Worm (Caenorhabditis elegans) whole organism, young adult: ENCODE measurements around the gene K09G1.2.

Experiments
- C06A6.2 ChIP-seq: fragments of 200-800 bp; sonication (Bioruptor generic); conservative IDR thresholded peaks from 2 replicates; pipeline ENCODE4 v1.3.6; 2022; ENCODE audit warnings: missing genetic modification characterization, missing compliant biosample characterization
- F22D6.2 ChIP-seq: sonication (generic microtip); optimal IDR thresholded peaks from 2 replicates; lab custom pipeline; 2016; ENCODE audit warnings: mild to moderate bottlenecking, missing genetic modification characterization, missing compliant biosample characterization
- K11D2.4 ChIP-seq: fragments of 200-800 bp; sonication (Bioruptor generic); IDR thresholded peaks from 2 replicates; pipeline ENCODE4 v1.3.6; 2022; ENCODE audit warnings: missing genetic modification reagents, missing genetic modification characterization, missing compliant biosample characterization
- K12H6.12 ChIP-seq: fragments of 200-800 bp; sonication (Bioruptor generic); optimal IDR thresholded peaks from 2 replicates; lab custom pipeline; 2018; ENCODE audit warnings: mild to moderate bottlenecking, missing genetic modification characterization, missing compliant biosample characterization
- T07F8.4 ChIP-seq: sonication (generic microtip); optimal IDR thresholded peaks from 2 replicates; lab custom pipeline; 2016; ENCODE audit warnings: mild to moderate bottlenecking, missing genetic modification characterization, moderate library complexity, missing compliant biosample characterization
- Y79H2A.3 ChIP-seq: fragments of 200-800 bp; sonication (Bioruptor generic); conservative IDR thresholded peaks from 2 replicates; pipeline ENCODE4 v1.3.6; 2022; ENCODE audit warnings: missing genetic modification reagents, missing genetic modification characterization, missing compliant biosample characterization
- Y95B8A.8 ChIP-seq: fragments of 200-800 bp; sonication (Bioruptor generic); IDR thresholded peaks from 2 replicates; pipeline ENCODE4 v1.3.6; 2022; ENCODE audit warnings: missing genetic modification reagents, missing genetic modification characterization, missing compliant biosample characterization
- ama-1 ChIP-seq, 3 experiments: fragments of 150-350 bp in 1 of 3; sonication (generic microtip) in 2 of 3; optimal IDR thresholded peaks; 2 replicates each; lab custom pipeline; 2014 to 2018; ENCODE audit warnings: missing biosample characterization in 2 of 3, missing genetic modification characterization in 2 of 3, missing genetic modification reagents in 2 of 3
- aptf-3 ChIP-seq: fragments of 200-800 bp; sonication (Bioruptor generic); IDR thresholded peaks from 2 replicates; pipeline ENCODE4 v1.3.6; 2022; ENCODE audit warnings: missing genetic modification characterization, missing compliant biosample characterization
- atf-7 ChIP-seq: sonication (generic microtip); optimal IDR thresholded peaks from 2 replicates; lab custom pipeline; 2017; ENCODE audit warnings: mild to moderate bottlenecking, missing genetic modification characterization, missing compliant biosample characterization
- attf-3 ChIP-seq: fragments of 200-800 bp; sonication (Bioruptor generic); conservative IDR thresholded peaks from 2 replicates; pipeline ENCODE4 v1.3.6; 2022; ENCODE audit warnings: missing genetic modification reagents, missing genetic modification characterization, missing compliant biosample characterization
- bed-1 ChIP-seq: fragments of 200-800 bp; sonication (Bioruptor generic); IDR thresholded peaks from 2 replicates; pipeline ENCODE4 v1.3.6; 2022; ENCODE audit warnings: missing genetic modification reagents, missing genetic modification characterization, missing compliant biosample characterization
- bed-2 ChIP-seq: fragments of 200-800 bp; sonication (Bioruptor generic); IDR thresholded peaks from 2 replicates; pipeline ENCODE4 v1.3.6; 2022; ENCODE audit warnings: missing genetic modification reagents, missing genetic modification characterization, missing compliant biosample characterization
- dox-1 ChIP-seq: fragments of 200-800 bp; sonication (Bioruptor generic); IDR thresholded peaks from 2 replicates; pipeline ENCODE4 v1.3.6; 2022; ENCODE audit warnings: missing genetic modification reagents, missing genetic modification characterization, missing compliant biosample characterization
- dpff-1 ChIP-seq: sonication (generic microtip); optimal IDR thresholded peaks from 2 replicates; lab custom pipeline; 2017; ENCODE audit warnings: mild to moderate bottlenecking, missing genetic modification characterization, missing compliant biosample characterization
- gei-17 ChIP-seq: fragments of 200-800 bp; sonication (Bioruptor generic); optimal IDR thresholded peaks from 2 replicates; lab custom pipeline; 2018; ENCODE audit warnings: mild to moderate bottlenecking, missing genetic modification characterization, missing compliant biosample characterization
- him-1 ChIP-seq: sonication (generic microtip); optimal IDR thresholded peaks from 2 replicates; lab custom pipeline; 2016; ENCODE audit warnings: missing genotype, missing genetic modification reagents, missing genetic modification characterization, missing compliant biosample characterization
- hmg-1.2 ChIP-seq: fragments of 200-800 bp; sonication (Bioruptor generic); IDR thresholded peaks from 2 replicates; pipeline ENCODE4 v1.3.6; 2022; ENCODE audit warnings: missing genetic modification reagents, missing genetic modification characterization, missing compliant biosample characterization
- lin-35 ChIP-seq, 3 experiments: fragments of 150-350 bp in 2 of 3; sonication (generic microtip) in 1 of 3; optimal IDR thresholded peaks; 2 replicates each; lab custom pipeline; 2014 to 2018; ENCODE audit warnings: missing biosample characterization in 3 of 3, missing genetic modification characterization in 3 of 3, missing genetic modification reagents in 3 of 3
- lin-40 ChIP-seq: sonication (generic microtip); optimal IDR thresholded peaks from 2 replicates; lab custom pipeline; 2016; ENCODE audit warnings: missing genetic modification characterization, mild to moderate bottlenecking, missing compliant biosample characterization, missing genotype, missing genetic modification reagents
- madf-8 ChIP-seq: fragments of 200-800 bp; sonication (Bioruptor generic); conservative IDR thresholded peaks from 2 replicates; pipeline ENCODE4 v1.3.6; 2022; ENCODE audit warnings: missing genetic modification reagents, missing genetic modification characterization, missing compliant biosample characterization
- mcd-1 ChIP-seq: fragments of 200-800 bp; sonication (Bioruptor generic); IDR thresholded peaks from 2 replicates; pipeline ENCODE4 v1.3.6; 2022; ENCODE audit warnings: missing genetic modification reagents, missing genetic modification characterization, missing compliant biosample characterization
- nfyb-1 ChIP-seq: fragments of 200-800 bp; sonication (Bioruptor generic); IDR thresholded peaks from 2 replicates; pipeline ENCODE4 v1.3.6; 2022; ENCODE audit warnings: missing genetic modification reagents, missing genetic modification characterization, missing compliant biosample characterization
- nhr-90 ChIP-seq: sonication (generic microtip); optimal IDR thresholded peaks from 2 replicates; lab custom pipeline; 2016; ENCODE audit warnings: missing genotype, mild to moderate bottlenecking, missing genetic modification characterization, missing compliant biosample characterization
- pbrm-1 ChIP-seq: fragments of 200-800 bp; sonication (Bioruptor generic); IDR thresholded peaks from 2 replicates; pipeline ENCODE4 v1.3.6; 2022; ENCODE audit warnings: missing genetic modification reagents, missing genetic modification characterization, missing compliant biosample characterization
- rec-8 ChIP-seq, 2 experiments: sonication (generic microtip); optimal IDR thresholded peaks; 2 replicates each; lab custom pipeline; 2016; ENCODE audit warnings: mild to moderate bottlenecking in 2 of 2, missing genetic modification characterization in 2 of 2, missing genetic modification reagents in 2 of 2, missing genotype in 2 of 2, missing biosample characterization in 1 of 2, missing compliant biosample characterization in 1 of 2, moderate library complexity in 1 of 2
- sea-2 ChIP-seq: fragments of 200-800 bp; sonication (Bioruptor generic); IDR thresholded peaks from 2 replicates; pipeline ENCODE4 v1.3.6; 2022; ENCODE audit warnings: missing genetic modification characterization, missing compliant biosample characterization
- zfh-2 ChIP-seq: fragments of 200-800 bp; sonication (Bioruptor generic); conservative IDR thresholded peaks from 2 replicates; pipeline ENCODE4 v1.3.6; 2022; ENCODE audit warnings: missing genetic modification reagents, missing genetic modification characterization, missing compliant biosample characterization
- ztf-26 ChIP-seq: sonication (generic microtip); optimal IDR thresholded peaks from 2 replicates; lab custom pipeline; 2017; ENCODE audit warnings: missing genetic modification characterization, missing compliant biosample characterization
- ztf-6 ChIP-seq: fragments of 200-800 bp; sonication (Bioruptor generic); IDR thresholded peaks from 2 replicates; pipeline ENCODE4 v1.3.6; 2022; ENCODE audit warnings: missing genetic modification reagents, missing genetic modification characterization, missing compliant biosample characterization

Gene K09G1.2

DNA sequence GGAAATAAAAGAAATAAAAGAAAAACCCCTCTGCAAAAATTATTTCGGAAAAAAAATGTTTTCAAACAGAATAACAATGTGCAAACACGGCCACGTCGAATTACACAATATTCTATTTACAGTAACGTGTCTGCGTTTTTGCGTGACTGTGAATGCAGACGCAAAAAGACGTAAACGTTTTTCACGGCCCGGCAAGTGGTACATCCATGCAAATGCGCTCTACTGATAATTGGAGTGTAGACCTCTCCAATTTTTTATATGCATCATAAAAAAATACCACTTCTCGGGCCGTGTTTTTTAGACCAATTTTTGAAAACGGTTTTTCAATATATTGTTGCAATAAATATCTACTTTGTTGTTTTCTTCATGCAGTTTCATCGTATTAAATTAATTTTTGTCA is 41.0 kb upstream of the K09G1.2 start, which contains the start of gene nstp-10 (continued):
- no peak for TF ChIP-seq F22D6.2 (tag; lab: Kevin White, UChicago)
- TF ChIP-seq attf-3 = 0 out of 2 replicates have a peak, but pooled peaks have one; percentile 43
- peak; percentile 77; the same call in 1 of the 2 replicates for TF ChIP-seq Y79H2A.3
- no peak for TF ChIP-seq aptf-3 (GFP tag; lab: Robert Waterston, UW)
- no peak for TF ChIP-seq ama-1 (optimal IDR thresholded peaks at IDR 0.05; lab: Kevin White, UChicago)
- TF ChIP-seq ama-1 (GFP tag; optimal IDR thresholded peaks at IDR 0.05; lab: Kevin White, UChicago) = no peak
- TF ChIP-seq dpff-1 = no peak
- TF ChIP-seq T07F8.4 (tag; lab: Kevin White, UChicago) = no peak

DNA sequence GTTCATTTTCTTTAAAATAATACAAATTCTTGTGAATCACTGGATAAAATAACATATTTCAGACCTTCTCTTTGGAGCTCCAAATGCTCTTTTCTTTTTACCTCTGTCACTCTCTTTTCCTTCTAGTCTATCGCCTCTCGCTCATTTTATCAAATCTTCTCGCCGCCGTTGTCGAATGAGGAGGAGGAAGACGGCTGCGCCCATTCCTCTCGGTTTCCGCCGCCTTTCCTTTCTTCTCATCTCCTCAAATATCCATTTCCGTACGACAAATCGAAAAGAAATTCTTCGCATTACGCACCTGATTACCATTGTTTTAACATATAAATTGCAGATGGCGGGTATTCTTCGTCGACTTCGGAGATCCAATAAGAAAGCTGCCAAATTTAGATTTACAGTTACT is 40.1 kb upstream of the K09G1.2 start, which contains the start of gene ehbp-1:
TSS of gene ehbp-1 (plus strand) at position 332 of the 400 bp plus-strand sequence.
- TF ChIP-seq ztf-6 (GFP tag; lab: Robert Waterston, UW) (no peak), madf-8 (GFP tag; lab: Robert Waterston, UW) (no peak), rec-8 (tag; optimal IDR thresholded peaks at IDR 0.05; lab: Kevin White, UChicago) (no peak), pbrm-1 (GFP tag; lab: Robert Waterston, UW) (0 out of 2 replicates have a peak, but pooled peaks have one; percentile 27), hmg-1.2 (0 out of 2 replicates have a peak, but pooled peaks have one; percentile 6)

DNA sequence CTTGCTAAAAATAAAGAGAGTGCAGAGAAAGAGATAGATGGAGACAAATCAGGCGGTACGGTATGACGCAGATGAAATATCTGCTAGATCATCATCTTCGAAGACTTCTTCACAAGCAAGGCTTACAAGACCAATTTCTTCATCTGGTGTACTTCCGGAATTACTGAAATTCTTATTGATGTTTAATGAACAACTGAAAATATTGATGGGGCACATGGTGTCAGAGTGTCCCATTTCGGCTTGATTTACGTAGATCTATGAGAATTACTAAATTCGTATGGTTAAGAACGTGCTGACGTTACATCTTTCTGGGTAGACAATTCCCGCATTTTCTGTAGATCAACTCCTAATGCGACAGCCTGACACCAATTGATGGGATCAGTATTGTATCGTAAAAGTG is 33.7 kb upstream of the K09G1.2 start:
- TF ChIP-seq ztf-26 (tag; lab: Kevin White, UChicago) = no peak
- TF ChIP-seq gei-17 (GFP tag; lab: Kevin White, UChicago) = no peak
- TF ChIP-seq hmg-1.2 = no peak
- TF ChIP-seq bed-1 = no peak
- no peak for TF ChIP-seq dox-1 (GFP tag; lab: Robert Waterston, UW)

DNA sequence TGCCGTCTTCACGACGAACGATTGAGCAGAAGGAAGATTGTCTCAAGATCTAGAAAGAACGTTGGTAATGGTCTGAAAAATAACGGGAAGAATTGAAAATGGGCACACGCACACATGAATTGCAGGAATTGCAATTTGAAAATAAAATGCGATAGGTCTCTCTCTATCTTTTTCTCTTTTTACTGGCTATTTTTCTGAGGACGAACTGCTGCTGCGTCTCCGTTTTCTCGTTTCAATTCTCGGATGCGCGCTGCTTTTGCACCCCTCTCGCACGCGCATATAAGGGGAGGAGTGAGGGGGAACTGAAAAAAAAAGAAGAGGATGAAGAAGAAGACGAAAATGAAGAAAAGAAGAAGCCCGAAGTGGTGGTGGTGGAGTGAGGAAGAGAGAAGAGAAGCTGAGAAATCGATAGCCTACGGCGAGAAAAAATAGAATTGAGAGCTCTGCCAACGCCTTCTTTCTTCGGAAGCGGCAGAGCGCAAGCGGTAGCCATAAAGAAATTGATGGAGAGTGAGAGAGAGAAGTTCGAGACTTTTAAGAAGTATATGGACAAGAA is 28.7 kb upstream of the K09G1.2 start, which contains the start of gene rgef-1:
TSS of gene rgef-1 (minus strand) at position 51 of the 556 bp plus-strand sequence.
- TF ChIP-seq nfyb-1 = 0 out of 2 replicates have a peak, but pooled peaks have one; percentile 15
- TF ChIP-seq lin-35 (GFP tag; optimal IDR thresholded peaks at IDR 0.05; lab: Kevin White, UChicago) = peak in 1 of 3 experiments; percentile 16
- no peak for TF ChIP-seq him-1 (tag; lab: Kevin White, UChicago)
- TF ChIP-seq mcd-1 (GFP tag; lab: Robert Waterston, UW) = peak; percentile 30; the same call in 1 of the 2 replicates
- TF ChIP-seq pbrm-1 (GFP tag; lab: Robert Waterston, UW) = 0 out of 2 replicates have a peak, but pooled peaks have one; percentile 13
- TF ChIP-seq hmg-1.2 = 0 out of 2 replicates have a peak, but pooled peaks have one; percentile 9
- TF ChIP-seq lin-40 = peak; percentile 39
- no peak for TF ChIP-seq bed-2 (GFP tag; lab: Robert Waterston, UW)
- TF ChIP-seq K12H6.12 = peak; percentile 71
- 0 out of 2 replicates have a peak, but pooled peaks have one; percentile 19 for TF ChIP-seq K11D2.4 (GFP tag; lab: Robert Waterston, UW)
- peak; percentile 91 for TF ChIP-seq zfh-2 (GFP tag; lab: Robert Waterston, UW)
- TF ChIP-seq Y95B8A.8 (GFP tag; lab: Robert Waterston, UW) = no peak

DNA sequence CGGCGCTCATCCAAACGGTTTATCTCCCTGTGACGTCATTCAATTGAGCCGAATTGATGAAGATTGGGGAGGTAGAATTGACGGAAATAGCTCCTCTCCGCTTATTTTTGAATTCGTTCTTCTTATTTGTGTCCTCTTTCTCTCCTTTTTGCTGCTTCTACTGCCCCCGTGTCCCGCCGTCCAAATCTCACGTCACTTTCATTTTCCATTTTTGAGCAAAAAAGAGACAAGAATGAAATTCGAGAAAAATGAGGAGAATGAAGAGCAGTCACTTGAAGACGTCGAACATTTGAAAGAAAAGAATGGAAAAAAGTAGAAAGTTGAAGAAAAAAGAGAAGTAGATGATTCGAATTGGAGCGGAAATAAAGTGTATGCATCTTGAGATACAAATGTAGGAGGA is 26.8 kb upstream of the K09G1.2 start:
- TF ChIP-seq nhr-90 (no peak), sea-2 (GFP tag; lab: Robert Waterston, UW) (no peak), atf-7 (tag; lab: Kevin White, UChicago) (peak; percentile 7), C06A6.2 (GFP tag; lab: Robert Waterston, UW) (no peak)
